Worm (Caenorhabditis elegans): Measurements from ENCODE around the gene Y54G2A.19.

Gene Y54G2A.19

DNA sequence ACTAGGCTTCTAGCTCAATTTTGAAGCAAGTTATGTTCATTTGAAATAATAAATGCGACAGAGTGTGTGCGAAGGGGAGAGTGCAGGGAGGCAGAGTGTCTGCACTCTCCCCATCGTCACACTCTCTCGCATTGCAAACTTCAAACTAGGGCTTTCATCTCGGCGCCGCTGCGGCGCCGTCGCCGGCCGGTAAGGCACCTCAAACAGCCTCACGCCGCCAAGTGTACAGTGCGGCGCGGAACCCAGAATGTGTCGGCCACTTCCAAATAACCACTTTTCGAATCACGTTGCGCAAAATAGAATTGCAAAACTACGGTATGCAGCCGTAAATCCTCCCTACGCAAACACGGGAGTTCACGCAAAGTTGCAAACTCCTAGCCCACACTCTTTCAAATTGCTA lies 45.3 kb downstream of the Y54G2A.19 start:
- no peak for TF ChIP-seq W03F9.2 (tag; optimal IDR thresholded peaks at IDR 0.05)
- no peak for TF ChIP-seq dao-5 (tag; optimal IDR thresholded peaks at IDR 0.05)
- TF ChIP-seq him-1 (tag; optimal IDR thresholded peaks at IDR 0.05), result no peak

DNA sequence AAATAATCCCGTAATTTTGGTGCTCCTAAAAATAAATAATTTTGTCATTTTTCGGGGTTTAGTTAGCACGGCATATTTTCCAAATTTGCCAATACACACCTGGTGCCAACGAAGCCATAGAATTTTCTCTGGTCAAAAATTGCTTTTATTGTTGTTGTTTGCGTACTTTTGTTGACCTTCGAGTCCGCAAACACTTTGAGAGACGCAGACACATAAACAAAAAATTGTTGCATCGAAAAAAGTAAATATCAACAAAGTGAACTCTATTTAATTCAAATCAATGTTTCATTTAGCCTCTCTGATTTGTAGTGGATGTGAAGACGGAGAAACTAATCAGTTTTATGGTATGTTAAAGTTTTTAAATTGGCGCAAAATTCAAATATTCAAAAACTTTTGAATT lies 48.3 kb downstream of the Y54G2A.19 start, which contains the start of gene Y54G2A.40:
TSS of gene Y54G2A.40 (plus strand) at position 213 of the 400 bp plus-strand sequence.
- no peak for TF ChIP-seq him-1 (tag; optimal IDR thresholded peaks at IDR 0.05)
- no peak for TF ChIP-seq dao-5 (tag; optimal IDR thresholded peaks at IDR 0.05)
- TF ChIP-seq W03F9.2 (tag; optimal IDR thresholded peaks at IDR 0.05), result no peak

DNA sequence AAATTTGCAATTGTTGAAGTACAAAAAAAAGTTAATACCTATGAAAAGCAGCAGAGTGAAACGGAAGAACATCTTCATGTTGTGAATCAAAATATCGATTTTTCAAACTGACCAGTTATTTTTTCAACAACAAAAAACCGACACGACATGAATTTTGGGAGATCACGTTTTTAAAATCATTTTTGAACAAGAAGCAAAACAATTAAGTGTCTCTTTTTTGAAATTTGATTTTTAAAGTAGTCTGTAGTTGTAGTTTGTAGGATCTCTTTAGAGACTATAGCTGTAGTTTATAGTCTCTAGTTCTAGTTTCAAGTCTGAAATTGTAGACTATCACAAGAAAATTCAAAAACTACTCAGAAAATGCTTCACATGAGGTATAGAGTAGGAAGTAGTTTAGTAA lies 50.6 kb downstream of the Y54G2A.19 start, which contains the start of gene Y54G2A.15:
TSS of gene Y54G2A.15 (minus strand) at position 101 of the 400 bp plus-strand sequence.
- no peak for TF ChIP-seq W03F9.2 (tag; optimal IDR thresholded peaks at IDR 0.05)

Data from whole organism, L4/young adult.